Fruit fly (Drosophila melanogaster): ENCODE data around the gene cmpy.

The cmpy gene

dm6 chr3L:20732492-20732891 is 13.5 kb upstream of the cmpy start (continued):
- TF ChIP-seq ss (GFP tag; optimal IDR thresholded peaks at IDR 0.05): peak in 1 of 2 experiments; percentile 21
- peak; percentile 32 for TF ChIP-seq CG32006 (GFP tag; optimal IDR thresholded peaks at IDR 0.05)
- no peak for TF ChIP-seq Eip93F (GFP tag; optimal IDR thresholded peaks at IDR 0.05)
- no peak for TF ChIP-seq Gug (GFP tag; IDR thresholded peaks at IDR 0.05)
- no peak for TF ChIP-seq CG4318 (GFP tag; optimal IDR thresholded peaks at IDR 0.05)
- no peak for TF ChIP-seq Met (GFP tag; optimal IDR thresholded peaks at IDR 0.05)
- TF ChIP-seq CG10631 (GFP tag; optimal IDR thresholded peaks at IDR 0.05): peak; percentile 1
- no peak for TF ChIP-seq CG1621 (tag; optimal IDR thresholded peaks at IDR 0.05)
- TF ChIP-seq Hr38 (GFP tag; optimal IDR thresholded peaks at IDR 0.05): no peak
- no peak for TF ChIP-seq Hr39 (GFP tag; optimal IDR thresholded peaks at IDR 0.05)
- no peak for TF ChIP-seq CG10669 (GFP tag; optimal IDR thresholded peaks at IDR 0.05)
- no peak for TF ChIP-seq CG6276 (GFP tag; optimal IDR thresholded peaks at IDR 0.05)
- TF ChIP-seq spab (GFP tag; optimal IDR thresholded peaks at IDR 0.05): no peak
- no peak for TF ChIP-seq salr (GFP tag; optimal IDR thresholded peaks at IDR 0.05)
- TF ChIP-seq Eip78C (GFP tag): peak; percentile 52
- no peak for TF ChIP-seq dsx (GFP tag; optimal IDR thresholded peaks at IDR 0.05; ENCODE audit: poor library complexity, severe bottlenecking)
- no peak for TF ChIP-seq eg (GFP tag; IDR thresholded peaks at IDR 0.05)
- no peak for TF ChIP-seq CG9139 (GFP tag; optimal IDR thresholded peaks at IDR 0.05)
- TF ChIP-seq CG11902 (GFP tag; optimal IDR thresholded peaks at IDR 0.05): no peak
- no peak for TF ChIP-seq Eip75B (GFP tag; optimal IDR thresholded peaks at IDR 0.05)
- no peak for TF ChIP-seq topi (GFP tag; optimal IDR thresholded peaks at IDR 0.05)
- no peak for TF ChIP-seq CG6163 (GFP tag; IDR thresholded peaks at IDR 0.05)
- no peak for TF ChIP-seq CG6808 (GFP tag; optimal IDR thresholded peaks at IDR 0.05)
- no peak for TF ChIP-seq dac (GFP tag; optimal IDR thresholded peaks at IDR 0.05)
- TF ChIP-seq CG8319 (GFP tag; optimal IDR thresholded peaks at IDR 0.05): no peak
- no peak for TF ChIP-seq pdm3 (GFP tag; optimal IDR thresholded peaks at IDR 0.05)
- TF ChIP-seq CG8119 (GFP tag; IDR thresholded peaks at IDR 0.05): peak; percentile 22; the same call in 1 of the 3 replicates
- no peak for TF ChIP-seq Ets21C (GFP tag; optimal IDR thresholded peaks at IDR 0.05)
- no peak for TF ChIP-seq svp (GFP tag)
- TF ChIP-seq CG6792 (GFP tag; optimal IDR thresholded peaks at IDR 0.05): no peak
- no peak for TF ChIP-seq CG7368 (GFP tag; optimal IDR thresholded peaks at IDR 0.05)
- no peak for TF ChIP-seq CG11762 (GFP tag; optimal IDR thresholded peaks at IDR 0.05; ENCODE audit: insufficient read depth)
- TF ChIP-seq CG15336 (GFP tag; IDR thresholded peaks at IDR 0.05): no peak
- TF ChIP-seq CG6854 (GFP tag; optimal IDR thresholded peaks at IDR 0.05): no peak
- no peak for TF ChIP-seq net (GFP tag; optimal IDR thresholded peaks at IDR 0.05)

dm6 chr3L:20730323-20731238 is 11.6 kb upstream of the cmpy start, which contains the start of gene CG13252:
CG13252 (plus strand) TSS chr3L:20730591.
- TF ChIP-seq CG8319 (GFP tag; optimal IDR thresholded peaks at IDR 0.05) (no peak), OdsH (GFP tag; optimal IDR thresholded peaks at IDR 0.05) (no peak), net (GFP tag; optimal IDR thresholded peaks at IDR 0.05) (peak; percentile 22), fd59A (GFP tag; optimal IDR thresholded peaks at IDR 0.05) (no peak), esn (GFP tag; optimal IDR thresholded peaks at IDR 0.05) (peak; percentile 26), vri (GFP tag; optimal IDR thresholded peaks at IDR 0.05) (peak; percentile 60), Ets96B (tag; optimal IDR thresholded peaks at IDR 0.05) (peak; percentile 7), Smox (GFP tag; optimal IDR thresholded peaks at IDR 0.05) (no peak), Hr39 (GFP tag; optimal IDR thresholded peaks at IDR 0.05) (no peak), CG6808 (GFP tag; optimal IDR thresholded peaks at IDR 0.05) (peak; percentile 7), CG10669 (GFP tag; optimal IDR thresholded peaks at IDR 0.05) (no peak), Hr38 (GFP tag; optimal IDR thresholded peaks at IDR 0.05) (no peak), salr (GFP tag; optimal IDR thresholded peaks at IDR 0.05) (no peak), svp (GFP tag) (peak; percentile 98), Ets21C (GFP tag; optimal IDR thresholded peaks at IDR 0.05) (no peak), achi (GFP tag; optimal IDR thresholded peaks at IDR 0.05) (no peak), CG11294 (GFP tag; IDR thresholded peaks at IDR 0.05) (no peak), CG11762 (GFP tag; optimal IDR thresholded peaks at IDR 0.05; ENCODE audit: insufficient read depth) (no peak), Hr4 (GFP tag; optimal IDR thresholded peaks at IDR 0.05) (no peak), Sox15 (GFP tag; optimal IDR thresholded peaks at IDR 0.05) (no peak), CG32006 (GFP tag; optimal IDR thresholded peaks at IDR 0.05) (no peak), CG34406 (GFP tag; optimal IDR thresholded peaks at IDR 0.05) (peak; percentile 13), Gug (GFP tag; IDR thresholded peaks at IDR 0.05) (no peak), CG8632 (GFP tag; optimal IDR thresholded peaks at IDR 0.05) (peak; percentile 35), eg (GFP tag; IDR thresholded peaks at IDR 0.05) (peak; percentile 63; the same call in 2 of the 3 replicates), CG3032 (tag; optimal IDR thresholded peaks at IDR 0.05) (no peak), dac (GFP tag; optimal IDR thresholded peaks at IDR 0.05) (no peak), CG1621 (tag; optimal IDR thresholded peaks at IDR 0.05) (no peak)
